Fruit fly (Drosophila melanogaster) whole organism, pupa: ENCODE results near the gene CG9396.

ENCODE experiments used
- CG10348 ChIP-seq: fragments of 200-800 bp; sonication (Bioruptor generic); IDR thresholded peaks from 2 replicates; pipeline ENCODE4 v1.3.6; 2022; ENCODE audit warnings: missing biosample characterization, missing genetic modification characterization
- CG12605 ChIP-seq: fragments of 200-800 bp; sonication (Bioruptor generic); IDR thresholded peaks from 2 replicates; pipeline ENCODE4 v1.3.6; 2022; ENCODE audit warnings: missing biosample characterization, missing genetic modification characterization
- CG13204 ChIP-seq: fragments of 200-800 bp; sonication (Bioruptor generic); optimal IDR thresholded peaks from 2 replicates; lab custom pipeline; 2018; ENCODE audit warnings: missing biosample characterization, mild to moderate bottlenecking, missing genetic modification characterization, moderate library complexity
- CG14655 ChIP-seq: fragments of 200-800 bp; sonication (Bioruptor generic); optimal IDR thresholded peaks from 3 replicates; lab custom pipeline; 2017; ENCODE audit warnings: mild to moderate bottlenecking, missing biosample characterization, missing genetic modification reagents, missing genetic modification characterization
- CG15710 ChIP-seq: fragments of 200-800 bp; sonication (Bioruptor generic); optimal IDR thresholded peaks from 2 replicates; lab custom pipeline; 2018; ENCODE audit warnings: missing biosample characterization, mild to moderate bottlenecking, missing genetic modification characterization, moderate library complexity
- CG17806 ChIP-seq: fragments of 200-800 bp; sonication (Bioruptor generic); optimal IDR thresholded peaks from 2 replicates; lab custom pipeline; 2018; ENCODE audit warnings: missing biosample characterization, mild to moderate bottlenecking, missing genetic modification characterization, moderate library complexity
- CG32121 ChIP-seq: fragments of 200-800 bp; sonication (Bioruptor generic); IDR thresholded peaks from 2 replicates; pipeline ENCODE4 v1.3.6; 2022; ENCODE audit warnings: missing biosample characterization, missing genetic modification characterization
- CG34367 ChIP-seq: fragments of 200-800 bp; sonication (Bioruptor generic); optimal IDR thresholded peaks from 2 replicates; lab custom pipeline; 2018; ENCODE audit warnings: missing biosample characterization, mild to moderate bottlenecking, missing genetic modification characterization
- CG4496 ChIP-seq: fragments of 200-800 bp; sonication (Bioruptor generic); IDR thresholded peaks from 3 replicates; pipeline ENCODE4 v1.3.6; 2022; ENCODE audit warnings: missing biosample characterization, missing genetic modification characterization
- CG8159 ChIP-seq: fragments of 200-800 bp; sonication (Bioruptor generic); optimal IDR thresholded peaks from 3 replicates; lab custom pipeline; 2018; ENCODE audit warnings: missing biosample characterization, mild to moderate bottlenecking, missing genetic modification characterization, moderate library complexity
- CG8301 ChIP-seq: fragments of 200-800 bp; sonication (Bioruptor generic); optimal IDR thresholded peaks from 2 replicates; lab custom pipeline; 2018; ENCODE audit warnings: missing biosample characterization, mild to moderate bottlenecking, missing genetic modification characterization
- CG9948 ChIP-seq: fragments of 200-800 bp; sonication (Bioruptor generic); optimal IDR thresholded peaks from 2 replicates; lab custom pipeline; 2018; ENCODE audit warnings: missing biosample characterization, mild to moderate bottlenecking, missing genetic modification characterization, moderate library complexity
- D1 ChIP-seq: fragments of 200-800 bp; sonication (Bioruptor generic); optimal IDR thresholded peaks from 2 replicates; lab custom pipeline; 2018; ENCODE audit warnings: missing biosample characterization, mild to moderate bottlenecking, missing genetic modification characterization, moderate library complexity
- EcR ChIP-seq: fragments of 200-800 bp; sonication (Bioruptor generic); optimal IDR thresholded peaks from 3 replicates; lab custom pipeline; 2019; ENCODE audit warnings: missing biosample characterization, missing genetic modification characterization, mild to moderate bottlenecking, moderate library complexity, missing genetic modification reagents
- Ets98B ChIP-seq: fragments of 200-800 bp; sonication (Bioruptor generic); IDR thresholded peaks from 2 replicates; pipeline ENCODE4 v1.3.6; 2022; ENCODE audit warnings: missing biosample characterization, missing genetic modification characterization
- Pif1A ChIP-seq: fragments of 200-800 bp; sonication (Bioruptor generic); optimal IDR thresholded peaks from 3 replicates; lab custom pipeline; 2016; ENCODE audit warnings: missing biosample characterization, missing genetic modification characterization
- Pif1B ChIP-seq: fragments of 200-800 bp; sonication (Bioruptor generic); optimal IDR thresholded peaks from 3 replicates; lab custom pipeline; 2016; ENCODE audit warnings: missing biosample characterization, missing genetic modification characterization
- Snoo ChIP-seq: fragments of 200-800 bp; sonication (Bioruptor generic); optimal IDR thresholded peaks from 3 replicates; lab custom pipeline; 2017; ENCODE audit warnings: missing biosample characterization, mild to moderate bottlenecking, missing genetic modification characterization, inconsistent platforms
- fd96Ca ChIP-seq: fragments of 200-800 bp; sonication (Bioruptor generic); IDR thresholded peaks from 3 replicates; pipeline ENCODE4 v1.3.6; 2022; ENCODE audit warnings: missing biosample characterization, missing genetic modification characterization
- gl ChIP-seq: fragments of 200-800 bp; sonication (Bioruptor generic); optimal IDR thresholded peaks from 2 replicates; lab custom pipeline; 2018; ENCODE audit warnings: missing biosample characterization, mild to moderate bottlenecking, missing genetic modification characterization
- rn ChIP-seq: fragments of 200-800 bp; sonication (Bioruptor generic); IDR thresholded peaks from 2 replicates; pipeline ENCODE4 v1.3.6; 2022; ENCODE audit warnings: missing biosample characterization, missing genetic modification characterization

Gene CG9396

dm6 chr3R:9561121-9561520 is 10.3 kb downstream of the CG9396 start:
- no peak for TF ChIP-seq Ets98B
- no peak for TF ChIP-seq CG9948 (tag; lab: Kevin White, UChicago)
- no peak for TF ChIP-seq D1 (tag; lab: Kevin White, UChicago)
- no peak for TF ChIP-seq EcR (GFP tag; lab: Kevin White, UChicago)
- no peak for TF ChIP-seq CG15710 (tag; lab: Kevin White, UChicago)
- TF ChIP-seq CG34367 = no peak
- no peak for TF ChIP-seq CG4496 (GFP tag; lab: Robert Waterston, UW)
- no peak for TF ChIP-seq fd96Ca (GFP tag; lab: Robert Waterston, UW)
- no peak for TF ChIP-seq CG8301 (tag; lab: Kevin White, UChicago)
- TF ChIP-seq rn (GFP tag; lab: Robert Waterston, UW) = no peak
- TF ChIP-seq Snoo (tag; lab: Kevin White, UChicago) = no peak
- TF ChIP-seq CG32121 (GFP tag; lab: Robert Waterston, UW) = no peak

- peak; percentile 20 for TF ChIP-seq CG9948 (tag; lab: Kevin White, UChicago)
- TF ChIP-seq EcR (GFP tag; lab: Kevin White, UChicago) = no peak
- no peak for TF ChIP-seq gl
- TF ChIP-seq Ets98B = no peak
- no peak for TF ChIP-seq Pif1A (GFP tag; lab: Kevin White, UChicago)
- peak; percentile 53 for TF ChIP-seq CG8159 (tag; lab: Kevin White, UChicago)
- TF ChIP-seq fd96Ca (GFP tag; lab: Robert Waterston, UW) = peak; percentile 42; the same call in 1 of the 3 replicates
- peak; percentile 31 for TF ChIP-seq Snoo (tag; lab: Kevin White, UChicago)
- peak; percentile 55; the same call in 2 of the 3 replicates for TF ChIP-seq CG4496 (GFP tag; lab: Robert Waterston, UW)
- TF ChIP-seq CG10348 (GFP tag; lab: Robert Waterston, UW) = no peak
- TF ChIP-seq CG15710 (tag; lab: Kevin White, UChicago) = peak; percentile 65
- TF ChIP-seq CG32121 (GFP tag; lab: Robert Waterston, UW) = peak; percentile 48; the same call in 1 of the 2 replicates
- TF ChIP-seq CG8301 (tag; lab: Kevin White, UChicago) = no peak
- TF ChIP-seq CG34367 = no peak
- TF ChIP-seq rn (GFP tag; lab: Robert Waterston, UW) = peak; percentile 20; the same call in 1 of the 2 replicates
- TF ChIP-seq CG12605 (GFP tag; lab: Robert Waterston, UW) = no peak
- peak; percentile 15 for TF ChIP-seq CG17806 (tag; lab: Kevin White, UChicago)
- no peak for TF ChIP-seq CG14655 (GFP tag; lab: Kevin White, UChicago)
These were observed 11.9 kb downstream of the CG9396 start, which contains the start of the genes AP-1mu and MBD-like for dm6 chr3R:9559413-9560014. Gene AP-1mu (minus strand): TSS chr3R:9559525. Gene MBD-like (plus strand): TSS chr3R:9559760.

dm6 chr3R:9555334-9555974 is 16.0 kb downstream of the CG9396 start, which contains the start of the genes CG9386 and BckdhA:
Gene CG9386 (minus strand): TSS chr3R:9555408.
Gene BckdhA (plus strand): TSS chr3R:9555785.
- TF ChIP-seq CG13204 (GFP tag; lab: Kevin White, UChicago) (no peak), CG14655 (GFP tag; lab: Kevin White, UChicago) (no peak), CG32121 (GFP tag; lab: Robert Waterston, UW) (0 out of 2 replicates have a peak, but pooled peaks have one; percentile 10), rn (GFP tag; lab: Robert Waterston, UW) (no peak), CG9948 (tag; lab: Kevin White, UChicago) (no peak), CG8159 (tag; lab: Kevin White, UChicago) (peak; percentile 16), Ets98B (no peak; the same call in 1 of the 2 replicates), fd96Ca (GFP tag; lab: Robert Waterston, UW) (no peak), CG4496 (GFP tag; lab: Robert Waterston, UW) (peak; percentile 39; the same call in 1 of the 3 replicates), CG15710 (tag; lab: Kevin White, UChicago) (no peak), Pif1A (GFP tag; lab: Kevin White, UChicago) (no peak), CG8301 (tag; lab: Kevin White, UChicago) (no peak), gl (no peak), EcR (GFP tag; lab: Kevin White, UChicago) (no peak), Snoo (tag; lab: Kevin White, UChicago) (peak; percentile 23), CG12605 (GFP tag; lab: Robert Waterston, UW) (no peak), CG34367 (no peak)
- TF ChIP-seq, all 21 proteins: peak for 4

dm6 chr3R:9551659-9552435 is 19.6 kb downstream of the CG9396 start, which contains the start of the genes mura and RnpS1:
Gene mura (minus strand): TSS chr3R:9551806.
Gene RnpS1 (plus strand): TSS chr3R:9552034.
- TF ChIP-seq CG14655 (GFP tag; lab: Kevin White, UChicago) (no peak), EcR (GFP tag; lab: Kevin White, UChicago) (no peak), CG8159 (tag; lab: Kevin White, UChicago) (no peak), gl (no peak), CG10348 (GFP tag; lab: Robert Waterston, UW) (no peak), CG17806 (tag; lab: Kevin White, UChicago) (no peak), CG13204 (GFP tag; lab: Kevin White, UChicago) (no peak), D1 (tag; lab: Kevin White, UChicago) (no peak), CG34367 (no peak), Pif1B (GFP tag; lab: Kevin White, UChicago) (no peak), rn (GFP tag; lab: Robert Waterston, UW) (no peak), CG15710 (tag; lab: Kevin White, UChicago) (no peak), CG9948 (tag; lab: Kevin White, UChicago) (no peak), Pif1A (GFP tag; lab: Kevin White, UChicago) (no peak), Snoo (tag; lab: Kevin White, UChicago) (no peak), CG4496 (GFP tag; lab: Robert Waterston, UW) (no peak), Ets98B (no peak), CG32121 (GFP tag; lab: Robert Waterston, UW) (no peak), CG8301 (tag; lab: Kevin White, UChicago) (no peak), CG12605 (GFP tag; lab: Robert Waterston, UW) (no peak)
